Worm (Caenorhabditis elegans): Measurements from ENCODE around the gene dhhc-14.

The dhhc-14 gene

DNA sequence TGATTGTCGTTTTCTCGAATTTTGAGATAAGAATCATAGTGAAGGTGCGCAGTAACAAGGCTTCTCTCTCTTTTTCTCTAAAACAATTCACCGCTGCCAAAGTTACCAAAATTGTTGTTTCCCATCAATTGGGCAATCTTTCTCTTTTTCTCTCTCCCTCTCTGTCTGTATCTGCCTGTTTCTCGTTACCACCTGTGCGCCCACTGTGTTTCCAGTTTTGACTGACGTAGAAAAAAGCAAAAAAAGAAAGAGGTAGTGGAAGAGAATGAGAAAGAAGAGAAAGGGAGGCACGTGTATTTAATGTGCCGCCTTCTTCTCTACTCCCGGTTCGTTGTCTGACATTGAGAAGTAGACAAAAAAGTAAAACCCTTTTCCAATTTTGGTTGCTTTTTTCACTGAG is 2.0 kb upstream of the dhhc-14 start (continued):
- TF ChIP-seq snu-23 (GFP tag; optimal IDR thresholded peaks at IDR 0.05) (peak; percentile 79), zag-1 (tag; optimal IDR thresholded peaks at IDR 0.05) (no peak)

ce11 chrX:8554029-8554428 is 2.0 kb downstream of the dhhc-14 start:
- TF ChIP-seq ama-1 (optimal IDR thresholded peaks at IDR 0.05) = no peak
- no peak for TF ChIP-seq nhr-77 (tag; optimal IDR thresholded peaks at IDR 0.05)
- TF ChIP-seq blmp-1 (tag; optimal IDR thresholded peaks at IDR 0.05) = peak; percentile 76

DNA sequence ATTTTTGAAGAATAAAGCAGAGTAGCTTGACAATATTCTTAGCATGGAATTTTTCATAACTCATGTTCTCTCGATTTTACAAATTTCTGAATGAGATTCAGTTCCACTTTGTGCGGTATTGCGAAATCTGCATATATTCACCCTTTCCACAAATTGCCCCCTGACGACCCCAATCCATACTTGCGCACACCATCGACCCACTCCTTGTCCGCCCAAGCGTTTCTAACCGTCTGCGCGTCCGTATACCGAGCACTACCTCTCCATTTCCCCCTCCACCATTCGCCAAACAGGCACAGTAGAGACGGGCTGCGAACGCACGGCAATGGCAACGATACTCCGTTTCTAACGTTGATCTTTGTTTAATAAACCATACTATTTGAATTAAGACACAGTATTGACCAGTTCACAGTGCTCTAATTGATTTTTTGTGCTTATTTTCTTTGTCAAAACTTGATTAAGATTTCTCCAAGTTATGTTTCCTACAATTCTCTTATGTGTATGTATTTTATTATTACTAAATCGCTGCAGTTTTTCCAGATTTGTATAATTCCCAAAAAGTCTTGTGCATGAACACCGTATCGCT is 4.6 kb downstream of the dhhc-14 start, which contains the start of gene utx-1:
Gene utx-1, plus strand, starts transcription at position 533 of the 583 bp plus-strand sequence.
- no peak for TF ChIP-seq aha-1 (tag; optimal IDR thresholded peaks at IDR 0.05)
- peak; percentile 55 for TF ChIP-seq nhr-85 (tag)
- no peak for TF ChIP-seq elt-2 (tag; optimal IDR thresholded peaks at IDR 0.05)
- no peak for TF ChIP-seq lin-15B (tag; optimal IDR thresholded peaks at IDR 0.05)
- peak; percentile 23; the same call in 1 of the 2 replicates for TF ChIP-seq nhr-19 (GFP tag; conservative IDR thresholded peaks at IDR 0.05)
- TF ChIP-seq ztf-4 (tag; optimal IDR thresholded peaks at IDR 0.05) = no peak
- no peak for TF ChIP-seq nhr-84 (tag; optimal IDR thresholded peaks at IDR 0.05)
- no peak for TF ChIP-seq sptf-1 (tag; optimal IDR thresholded peaks at IDR 0.05)
- TF ChIP-seq hpl-2 (GFP tag; optimal IDR thresholded peaks at IDR 0.05) = no peak
- TF ChIP-seq Y116A8C.19 (tag; optimal IDR thresholded peaks at IDR 0.05; ENCODE audit: borderline replicate concordance) = no peak
- TF ChIP-seq pqm-1 (tag; optimal IDR thresholded peaks at IDR 0.05) = no peak
- TF ChIP-seq lir-3 (tag; optimal IDR thresholded peaks at IDR 0.05; ENCODE audit: poor library complexity) = no peak
- no peak for TF ChIP-seq snpc-4 (tag; optimal IDR thresholded peaks at IDR 0.05)
- no peak for TF ChIP-seq hlh-17 (GFP tag; optimal IDR thresholded peaks at IDR 0.05; ENCODE audit: borderline replicate concordance)
- peak; percentile 28 for TF ChIP-seq nhr-90 (tag; optimal IDR thresholded peaks at IDR 0.05; ENCODE audit: poor library complexity)
- no peak for TF ChIP-seq xbp-1 (tag; optimal IDR thresholded peaks at IDR 0.05)
- TF ChIP-seq ztf-11 (tag; optimal IDR thresholded peaks at IDR 0.05) = peak in 1 of 2 experiments; percentile 37
- no peak for TF ChIP-seq pax-3 (tag; optimal IDR thresholded peaks at IDR 0.05)
- TF ChIP-seq jun-1 (tag; optimal IDR thresholded peaks at IDR 0.05) = no peak
- TF ChIP-seq mdl-1 (tag; optimal IDR thresholded peaks at IDR 0.05) = peak in 1 of 2 experiments; percentile 12
- TF ChIP-seq nhr-71 (tag; optimal IDR thresholded peaks at IDR 0.05) = peak; percentile 26
- peak; percentile 4 for TF ChIP-seq blmp-1 (tag; optimal IDR thresholded peaks at IDR 0.05)
- TF ChIP-seq nhr-76 (tag; optimal IDR thresholded peaks at IDR 0.05) = no peak
- no peak for TF ChIP-seq ets-5 (GFP tag; IDR thresholded peaks at IDR 0.05)
- no peak for TF ChIP-seq isw-1 (GFP tag; IDR thresholded peaks at IDR 0.05)
- TF ChIP-seq vab-15 (tag; optimal IDR thresholded peaks at IDR 0.05) = no peak
- TF ChIP-seq lin-35 (GFP tag; optimal IDR thresholded peaks at IDR 0.05) = peak; percentile 15 to 48
- TF ChIP-seq ceh-8 (GFP tag; optimal IDR thresholded peaks at IDR 0.05) = no peak
- TF ChIP-seq mab-9 (GFP tag; IDR thresholded peaks at IDR 0.05) = 0 out of 2 replicates have a peak, but pooled peaks have one; percentile 21
- TF ChIP-seq unc-30 (tag; optimal IDR thresholded peaks at IDR 0.05) = no peak
- TF ChIP-seq alr-1 (tag; optimal IDR thresholded peaks at IDR 0.05; ENCODE audit: borderline replicate concordance) = no peak
- TF ChIP-seq ama-1 (optimal IDR thresholded peaks at IDR 0.05) = no peak
- no peak for TF ChIP-seq hlh-4 (tag; optimal IDR thresholded peaks at IDR 0.05)
- TF ChIP-seq grh-1 (GFP tag; IDR thresholded peaks at IDR 0.05) = no peak
- TF ChIP-seq lin-39 (tag; optimal IDR thresholded peaks at IDR 0.05) = no peak
- TF ChIP-seq unc-130 (tag; optimal IDR thresholded peaks at IDR 0.05) = no peak
- TF ChIP-seq unc-98 (GFP tag; IDR thresholded peaks at IDR 0.05) = no peak
- TF ChIP-seq unc-86 (tag; optimal IDR thresholded peaks at IDR 0.05) = peak; percentile 13
- peak in 1 of 2 experiments; percentile 29 for TF ChIP-seq lsy-2 (tag; optimal IDR thresholded peaks at IDR 0.05)
- TF ChIP-seq egl-13 (tag; optimal IDR thresholded peaks at IDR 0.05) = no peak
- TF ChIP-seq nhr-28 (tag; optimal IDR thresholded peaks at IDR 0.05) = no peak
- TF ChIP-seq irx-1 (tag; optimal IDR thresholded peaks at IDR 0.05) = no peak
- TF ChIP-seq ceh-90 (tag; optimal IDR thresholded peaks at IDR 0.05) = no peak
- TF ChIP-seq swsn-7 (tag; optimal IDR thresholded peaks at IDR 0.05) = peak; percentile 30
- TF ChIP-seq nhr-237 (tag; optimal IDR thresholded peaks at IDR 0.05) = no peak
- no peak for TF ChIP-seq F16B12.6 (tag; optimal IDR thresholded peaks at IDR 0.05)
